Fruit fly (Drosophila melanogaster): ENCODE data around the gene CG11983.

The CG11983 gene

DNA sequence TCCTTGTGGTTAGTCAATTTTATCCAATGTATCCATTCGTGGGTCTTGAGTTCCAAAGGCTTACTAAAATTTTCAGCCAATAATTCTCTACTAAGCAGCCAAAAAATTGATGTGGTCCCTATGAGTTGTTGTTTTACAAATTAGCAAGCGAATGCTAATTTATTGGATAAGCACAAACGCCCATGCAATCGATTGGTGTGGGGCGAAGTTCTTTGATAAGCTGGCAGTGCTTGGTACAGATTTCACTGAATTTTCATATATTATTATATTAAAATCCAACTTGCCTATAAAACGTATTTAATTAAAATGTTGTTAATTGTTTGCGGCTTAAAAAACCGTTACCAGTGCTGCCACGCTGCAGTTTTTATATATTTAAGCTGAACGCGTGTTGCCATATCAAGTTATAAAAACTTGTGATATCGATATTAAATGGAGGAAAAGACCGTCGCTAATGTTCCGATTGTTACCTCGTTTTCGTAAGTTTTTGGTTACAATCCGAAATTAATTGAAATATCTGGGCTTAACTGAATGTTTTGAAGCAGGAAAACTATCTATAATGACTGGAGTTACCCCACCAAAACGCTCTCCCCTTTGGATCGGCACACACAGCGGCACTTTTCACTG, 4.4 kb upstream of the CG11983 start, which contains the start of the genes CG31100 and CG11980:
Gene CG31100, minus strand, starts transcription at position 51 of the 624 bp plus-strand sequence.
Gene CG11980, plus strand, starts transcription at position 418 of the 624 bp plus-strand sequence.
- TF ChIP-seq Rel (GFP tag; optimal IDR thresholded peaks at IDR 0.05) = no peak
- peak; percentile 19 for TF ChIP-seq Rel (tag; optimal IDR thresholded peaks at IDR 0.05)
- no peak for TF ChIP-seq fru (GFP tag; optimal IDR thresholded peaks at IDR 0.05)

dm6 chr3R:9006129-9006528, 2.0 kb upstream of the CG11983 start, which contains the start of the genes Prosbeta3 and Iru:
Gene Prosbeta3, minus strand, starts transcription at chr3R:9006226.
Gene Iru, plus strand, starts transcription at chr3R:9006456.
- TF ChIP-seq Mio (GFP tag; optimal IDR thresholded peaks at IDR 0.05) (no peak), Myc (optimal IDR thresholded peaks at IDR 0.05) (peak; percentile 7), Rel (GFP tag; optimal IDR thresholded peaks at IDR 0.05) (no peak), Rel (tag; optimal IDR thresholded peaks at IDR 0.05) (peak; percentile 21)

DNA sequence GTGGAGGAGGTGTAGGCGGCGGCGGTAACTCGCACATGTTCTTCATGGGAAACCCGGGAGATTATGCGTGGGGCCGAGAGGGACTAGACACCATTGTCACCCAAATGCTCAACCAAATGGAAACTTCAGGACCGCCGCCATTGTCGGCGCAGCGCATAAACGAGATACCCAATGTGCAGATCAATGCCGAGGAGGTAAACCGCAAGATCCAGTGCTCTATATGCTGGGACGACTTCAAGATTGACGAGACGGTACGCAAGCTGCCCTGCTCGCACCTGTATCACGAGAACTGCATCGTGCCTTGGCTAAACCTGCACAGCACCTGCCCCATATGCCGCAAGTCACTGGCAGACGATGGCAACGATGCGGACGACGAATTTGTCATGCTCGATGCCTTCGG, 863 bp upstream of the CG11983 start:
- TF ChIP-seq HLH106 (tag; optimal IDR thresholded peaks at IDR 0.05) = no peak
- no peak for TF ChIP-seq rgr (GFP tag; optimal IDR thresholded peaks at IDR 0.05)
- TF ChIP-seq sv (GFP tag; optimal IDR thresholded peaks at IDR 0.05) = no peak
- no peak for TF ChIP-seq Hnf4 (GFP tag; optimal IDR thresholded peaks at IDR 0.05)
- TF ChIP-seq usp (GFP tag; optimal IDR thresholded peaks at IDR 0.05) = no peak
- no peak for TF ChIP-seq Abd-B (GFP tag; optimal IDR thresholded peaks at IDR 0.05)
- TF ChIP-seq Rel (GFP tag; optimal IDR thresholded peaks at IDR 0.05) = no peak
- no peak for TF ChIP-seq Rel (tag; optimal IDR thresholded peaks at IDR 0.05)
- no peak for TF ChIP-seq Sp1 (GFP tag; optimal IDR thresholded peaks at IDR 0.05)
- no peak for TF ChIP-seq Dfd (GFP tag; optimal IDR thresholded peaks at IDR 0.05)
- TF ChIP-seq OdsH (GFP tag; optimal IDR thresholded peaks at IDR 0.05) = no peak
- TF ChIP-seq CG32264 (GFP tag; optimal IDR thresholded peaks at IDR 0.05) = no peak
- TF ChIP-seq ey (GFP tag; optimal IDR thresholded peaks at IDR 0.05) = no peak
- no peak for TF ChIP-seq tai (GFP tag; optimal IDR thresholded peaks at IDR 0.05)
- TF ChIP-seq fru (GFP tag; optimal IDR thresholded peaks at IDR 0.05) = no peak
- no peak for TF ChIP-seq brk (GFP tag; optimal IDR thresholded peaks at IDR 0.05)
- TF ChIP-seq N (GFP tag; optimal IDR thresholded peaks at IDR 0.05) = no peak
- TF ChIP-seq jim (GFP tag; optimal IDR thresholded peaks at IDR 0.05) = no peak
- TF ChIP-seq GATAd (GFP tag; optimal IDR thresholded peaks at IDR 0.05) = no peak

DNA sequence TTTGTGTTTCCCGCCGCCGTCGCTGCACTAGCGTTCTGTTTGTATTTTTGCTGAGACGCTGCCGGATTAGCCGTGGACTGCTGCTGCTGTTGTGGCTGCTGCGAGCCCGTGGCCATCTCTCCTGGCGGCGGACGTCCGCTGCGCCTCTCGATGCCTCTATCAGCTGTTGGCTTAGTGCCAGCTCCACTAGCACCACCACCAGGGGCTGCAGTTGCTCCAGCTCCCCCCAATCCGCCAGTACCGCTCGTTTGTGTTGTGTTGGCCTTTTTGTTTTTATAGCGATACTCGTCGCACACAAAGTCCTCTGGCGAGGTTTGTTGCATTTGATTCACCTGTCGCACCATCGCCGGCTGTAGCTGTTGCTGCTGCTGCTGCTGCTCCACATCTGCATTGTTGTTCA, 2.6 kb downstream of the CG11983 start:
- TF ChIP-seq CrebA (GFP tag; optimal IDR thresholded peaks at IDR 0.05; ENCODE audit: borderline replicate concordance) = no peak
- TF ChIP-seq psq (GFP tag; optimal IDR thresholded peaks at IDR 0.05) = no peak
- TF ChIP-seq dsf (GFP tag; optimal IDR thresholded peaks at IDR 0.05; ENCODE audit: borderline replicate concordance) = no peak
- TF ChIP-seq rgr (GFP tag; optimal IDR thresholded peaks at IDR 0.05) = no peak
- TF ChIP-seq foxo (GFP tag; optimal IDR thresholded peaks at IDR 0.05) = no peak
- no peak for TF ChIP-seq HLH106 (tag; optimal IDR thresholded peaks at IDR 0.05)
- TF ChIP-seq h (GFP tag; optimal IDR thresholded peaks at IDR 0.05) = no peak
- no peak for TF ChIP-seq N (GFP tag; optimal IDR thresholded peaks at IDR 0.05)
- TF ChIP-seq dl (GFP tag; optimal IDR thresholded peaks at IDR 0.05; ENCODE audit: insufficient read depth in 1 of 2, partially characterized antibody in 2 of 2) = no peak
- no peak for TF ChIP-seq Hr78 (GFP tag; optimal IDR thresholded peaks at IDR 0.05)
- no peak for TF ChIP-seq br (GFP tag; optimal IDR thresholded peaks at IDR 0.05)
- no peak for TF ChIP-seq OdsH (GFP tag; optimal IDR thresholded peaks at IDR 0.05)
- TF ChIP-seq GATAd (GFP tag; optimal IDR thresholded peaks at IDR 0.05) = no peak
- no peak for TF ChIP-seq Mio (GFP tag; optimal IDR thresholded peaks at IDR 0.05)
- no peak for TF ChIP-seq Rel (GFP tag; optimal IDR thresholded peaks at IDR 0.05)
- TF ChIP-seq Rel (tag; optimal IDR thresholded peaks at IDR 0.05) = no peak
- TF ChIP-seq brk (GFP tag; optimal IDR thresholded peaks at IDR 0.05) = no peak
- TF ChIP-seq pan (optimal IDR thresholded peaks at IDR 0.05) = no peak
- TF ChIP-seq Myc (optimal IDR thresholded peaks at IDR 0.05) = no peak
- TF ChIP-seq Sp1 (GFP tag; optimal IDR thresholded peaks at IDR 0.05) = no peak
- no peak for TF ChIP-seq ey (GFP tag; optimal IDR thresholded peaks at IDR 0.05)

- no peak for TF ChIP-seq Abd-B (GFP tag; optimal IDR thresholded peaks at IDR 0.05)
- no peak for TF ChIP-seq Hnf4 (GFP tag; optimal IDR thresholded peaks at IDR 0.05)
- no peak for TF ChIP-seq Sp1 (GFP tag; optimal IDR thresholded peaks at IDR 0.05)
- TF ChIP-seq Rel (GFP tag; optimal IDR thresholded peaks at IDR 0.05) = no peak
- no peak for TF ChIP-seq Rel (tag; optimal IDR thresholded peaks at IDR 0.05)
- no peak for TF ChIP-seq Hr78 (GFP tag; optimal IDR thresholded peaks at IDR 0.05)
- TF ChIP-seq lola (GFP tag; optimal IDR thresholded peaks at IDR 0.05) = no peak
- TF ChIP-seq pan (optimal IDR thresholded peaks at IDR 0.05) = no peak
- no peak for TF ChIP-seq CG32264 (GFP tag; optimal IDR thresholded peaks at IDR 0.05)
- no peak for TF ChIP-seq Jra (GFP tag; optimal IDR thresholded peaks at IDR 0.05)
- no peak for TF ChIP-seq sage (GFP tag; optimal IDR thresholded peaks at IDR 0.05)
- no peak for TF ChIP-seq ey (GFP tag; optimal IDR thresholded peaks at IDR 0.05)
Observed at dm6 chr3R:9011708-9012107, 3.6 kb downstream of the CG11983 start.
